Fruit fly (Drosophila melanogaster) whole organism, embryonic: ENCODE results near the gene wa-cup.

ENCODE experiments used
- Atf6 ChIP-seq: fragments of 200-800 bp; sonication (Bioruptor generic); IDR thresholded peaks from 2 replicates; pipeline ENCODE4 v1.3.6; 2022; ENCODE audit warnings: missing biosample characterization, missing genetic modification characterization
- Bdp1 ChIP-seq: fragments of 200-800 bp; sonication (Bioruptor generic); optimal IDR thresholded peaks from 3 replicates; lab custom pipeline; 2016; ENCODE audit warnings: missing biosample characterization, missing genetic modification characterization
- CG11398 ChIP-seq: fragments of 200-800 bp; sonication (Bioruptor generic); optimal IDR thresholded peaks from 2 replicates; lab custom pipeline; 2016; ENCODE audit warnings: missing biosample characterization, missing genetic modification characterization
- CG11695 ChIP-seq: fragments of 200-800 bp; sonication (Bioruptor generic); IDR thresholded peaks from 3 replicates; pipeline ENCODE4 v1.3.6; 2022; ENCODE audit warnings: missing biosample characterization, missing genetic modification characterization
- CG12071 ChIP-seq: fragments of 200-800 bp; sonication (Bioruptor generic); optimal IDR thresholded peaks from 3 replicates; lab custom pipeline; 2018; ENCODE audit warnings: missing biosample characterization, mild to moderate bottlenecking, missing genetic modification characterization
- CG12155 ChIP-seq: fragments of 200-800 bp; sonication (Bioruptor generic); optimal IDR thresholded peaks from 3 replicates; lab custom pipeline; 2016; ENCODE audit warnings: missing biosample characterization, missing genetic modification characterization
- CG13624 ChIP-seq: fragments of 200-800 bp; sonication (Bioruptor generic); optimal IDR thresholded peaks from 2 replicates; lab custom pipeline; 2016; ENCODE audit warnings: missing biosample characterization, missing genetic modification characterization
- CG13894 ChIP-seq: fragments of 200-800 bp; sonication (Bioruptor generic); optimal IDR thresholded peaks from 3 replicates; lab custom pipeline; 2018; ENCODE audit warnings: missing biosample characterization, mild to moderate bottlenecking, missing genetic modification characterization, moderate library complexity
- CG16815 ChIP-seq: fragments of 200-800 bp; sonication (Bioruptor generic); optimal IDR thresholded peaks from 3 replicates; lab custom pipeline; 2017; ENCODE audit warnings: missing biosample characterization, mild to moderate bottlenecking, missing genetic modification characterization
- CG17361 ChIP-seq: fragments of 200-800 bp; sonication (Bioruptor generic); IDR thresholded peaks from 3 replicates; pipeline ENCODE4 v1.3.6; 2022; ENCODE audit warnings: missing biosample characterization, missing genetic modification characterization
- CG18476 ChIP-seq: fragments of 200-800 bp; sonication (Bioruptor generic); optimal IDR thresholded peaks from 2 replicates; lab custom pipeline; 2016; ENCODE audit warnings: missing biosample characterization, mild to moderate bottlenecking, missing genetic modification characterization
- CG3847 ChIP-seq: fragments of 200-800 bp; sonication (Bioruptor generic); IDR thresholded peaks from 2 replicates; pipeline ENCODE4 v1.3.6; 2022; ENCODE audit warnings: missing biosample characterization, missing genetic modification characterization
- CG5180 ChIP-seq: fragments of 200-800 bp; sonication (Bioruptor generic); optimal IDR thresholded peaks from 3 replicates; lab custom pipeline; 2017; ENCODE audit warnings: missing biosample characterization, missing genetic modification characterization, mild to moderate bottlenecking, moderate library complexity, missing genetic modification reagents
- CG7839 ChIP-seq: fragments of 200-800 bp; sonication (Bioruptor generic); optimal IDR thresholded peaks from 3 replicates; lab custom pipeline; 2018; ENCODE audit warnings: missing biosample characterization, mild to moderate bottlenecking, missing genetic modification characterization, moderate library complexity
- Dbx ChIP-seq: fragments of 200-800 bp; sonication (Bioruptor generic); IDR thresholded peaks from 3 replicates; pipeline ENCODE4 v1.3.6; 2022; ENCODE audit warnings: missing biosample characterization, missing genetic modification characterization
- NFAT ChIP-seq: fragments of 200-800 bp; sonication (Bioruptor generic); IDR thresholded peaks from 2 replicates; pipeline ENCODE4 v1.3.6; 2022; ENCODE audit warnings: missing biosample characterization, missing genetic modification characterization
- Sox102F ChIP-seq: fragments of 200-800 bp; sonication (Bioruptor generic); optimal IDR thresholded peaks from 2 replicates; lab custom pipeline; 2018; ENCODE audit warnings: missing biosample characterization, mild to moderate bottlenecking, missing genetic modification characterization, moderate library complexity
- Taf1 ChIP-seq: fragments of 200-800 bp; sonication (Bioruptor generic); IDR thresholded peaks from 2 replicates; pipeline ENCODE4 v1.3.6; 2022; ENCODE audit warnings: missing biosample characterization, missing genetic modification characterization
- Trl ChIP-seq, 3 experiments: fragments of >200 bp in 2 of 3; fragments of 200-800 bp in 1 of 3; sonication (Bioruptor generic) in 1 of 3; optimal IDR thresholded peaks; 2 replicates in 1 of 3; 3 replicates in 2 of 3; lab custom pipeline; 2016 to 2017; ENCODE audit warnings: missing biosample characterization in 1 of 3, missing genetic modification characterization in 1 of 3
- amos ChIP-seq: fragments of 200-800 bp; sonication (Bioruptor generic); IDR thresholded peaks from 2 replicates; pipeline ENCODE4 v1.3.6; 2022; ENCODE audit warnings: missing biosample characterization, missing genetic modification characterization; ENCODE audit not compliant: partially characterized antibody
- bbx ChIP-seq: fragments of 200-800 bp; sonication (Bioruptor generic); IDR thresholded peaks from 2 replicates; pipeline ENCODE4 v1.3.6; 2022; ENCODE audit warnings: missing biosample characterization, missing genetic modification characterization; ENCODE audit not compliant: partially characterized antibody
- br ChIP-seq: fragments of >200 bp; optimal IDR thresholded peaks from 2 replicates; lab custom pipeline; 2017
- dpn ChIP-seq, 2 experiments: fragments of 200-800 bp; sonication (Bioruptor generic); optimal IDR thresholded peaks; 3 replicates each; lab custom pipeline; 2016; ENCODE audit warnings: missing biosample characterization in 2 of 2, missing genetic modification characterization in 2 of 2
- dysf ChIP-seq: fragments of 200-800 bp; sonication (Bioruptor generic); IDR thresholded peaks from 3 replicates; pipeline ENCODE4 v1.3.6; 2022; ENCODE audit warnings: missing biosample characterization, missing genetic modification characterization
- exex ChIP-seq: fragments of 200-800 bp; sonication (Bioruptor generic); optimal IDR thresholded peaks from 4 replicates; lab custom pipeline; 2018; ENCODE audit warnings: missing biosample characterization, mild to moderate bottlenecking, missing genetic modification characterization, moderate library complexity
- fd3F ChIP-seq: fragments of 200-800 bp; sonication (Bioruptor generic); optimal IDR thresholded peaks from 2 replicates; lab custom pipeline; 2018; ENCODE audit warnings: missing biosample characterization, mild to moderate bottlenecking, missing genetic modification characterization, moderate library complexity
- fd64A ChIP-seq: fragments of 200-800 bp; sonication (Bioruptor generic); optimal IDR thresholded peaks from 3 replicates; lab custom pipeline; 2018; ENCODE audit warnings: missing biosample characterization, mild to moderate bottlenecking, missing genetic modification characterization
- inv ChIP-seq: fragments of 200-800 bp; sonication (Bioruptor generic); IDR thresholded peaks from 2 replicates; pipeline ENCODE4 v1.3.6; 2022; ENCODE audit warnings: missing biosample characterization, missing genetic modification characterization; ENCODE audit not compliant: partially characterized antibody
- jigr1 ChIP-seq: fragments of 200-800 bp; sonication (Bioruptor generic); IDR thresholded peaks from 3 replicates; pipeline ENCODE4 v1.3.6; 2022; ENCODE audit warnings: missing biosample characterization, missing genetic modification characterization
- kah ChIP-seq: fragments of 200-800 bp; sonication (Bioruptor generic); optimal IDR thresholded peaks from 2 replicates; lab custom pipeline; 2018; ENCODE audit warnings: missing biosample characterization, mild to moderate bottlenecking, missing genetic modification characterization
- kni ChIP-seq: fragments of 200-800 bp; sonication (Bioruptor generic); optimal IDR thresholded peaks from 3 replicates; lab custom pipeline; 2017; ENCODE audit warnings: mild to moderate bottlenecking, missing biosample characterization, missing genetic modification reagents, missing genetic modification characterization
- knrl ChIP-seq: fragments of 200-800 bp; sonication (Bioruptor generic); IDR thresholded peaks from 3 replicates; pipeline ENCODE4 v1.3.6; 2022; ENCODE audit warnings: missing biosample characterization, missing genetic modification characterization; ENCODE audit not compliant: partially characterized antibody
- nau ChIP-seq: fragments of 200-800 bp; sonication (Bioruptor generic); optimal IDR thresholded peaks from 3 replicates; lab custom pipeline; 2017; ENCODE audit warnings: missing biosample characterization, mild to moderate bottlenecking, missing genetic modification characterization, missing genetic modification reagents
- nerfin-2 ChIP-seq: fragments of 200-800 bp; sonication (Bioruptor generic); IDR thresholded peaks from 2 replicates; pipeline ENCODE4 v1.3.6; 2022; ENCODE audit warnings: missing biosample characterization, missing genetic modification characterization; ENCODE audit not compliant: partially characterized antibody
- pan ChIP-seq, 4 experiments: fragments of >200 bp in 3 of 4; fragments of 200-800 bp in 1 of 4; sonication (Bioruptor generic) in 1 of 4; optimal IDR thresholded peaks in 3 of 4; IDR thresholded peaks in 1 of 4; 2 replicates each; pipeline versions ENCODE4 v1.3.6 to Lab custom; 2017 to 2022; ENCODE audit warnings: missing biosample characterization in 2 of 4, missing genetic modification characterization in 2 of 4, mixed read lengths in 1 of 4
- peb ChIP-seq: fragments of 200-800 bp; sonication (Bioruptor generic); IDR thresholded peaks from 2 replicates; pipeline ENCODE4 v1.3.6; 2022; ENCODE audit warnings: missing biosample characterization, missing genetic modification characterization
- row ChIP-seq: fragments of 200-800 bp; sonication (Bioruptor generic); IDR thresholded peaks from 3 replicates; pipeline ENCODE4 v1.3.6; 2022; ENCODE audit warnings: missing biosample characterization, missing genetic modification characterization
- sima ChIP-seq: fragments of 200-800 bp; sonication (Bioruptor generic); optimal IDR thresholded peaks from 2 replicates; lab custom pipeline; 2016; ENCODE audit warnings: missing biosample characterization, missing genetic modification characterization
- wdn ChIP-seq: fragments of 200-800 bp; sonication (Bioruptor generic); IDR thresholded peaks from 2 replicates; pipeline ENCODE4 v1.3.6; 2022; ENCODE audit warnings: missing biosample characterization, missing genetic modification characterization

The wa-cup gene

DNA sequence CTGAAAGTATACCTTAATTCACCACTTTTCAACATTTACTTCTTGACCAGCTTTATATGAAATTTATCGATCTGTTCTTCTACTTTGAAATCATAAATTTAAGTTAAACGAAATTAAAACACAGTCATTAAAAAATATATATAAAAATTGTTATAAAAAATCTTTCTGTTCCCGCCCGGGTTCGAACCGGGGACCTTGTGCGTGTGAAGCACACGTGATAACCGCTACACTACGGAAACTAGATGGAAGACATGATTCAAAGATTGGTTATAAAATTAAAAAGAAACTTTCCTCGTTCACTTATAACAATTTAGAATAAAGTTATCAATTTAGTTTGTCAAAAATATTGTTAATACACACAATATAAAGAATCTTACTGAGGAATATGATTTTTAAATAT, 51.3 kb downstream of the wa-cup start (continued):
- TF ChIP-seq CG7839 (tag; lab: Kevin White, UChicago), result no peak
- no peak for TF ChIP-seq br (lab: Kevin White, UChicago)
- TF ChIP-seq CG18476 (GFP tag; lab: Kevin White, UChicago), result no peak
- no peak for TF ChIP-seq kah (GFP tag; lab: Kevin White, UChicago)
- no peak for TF ChIP-seq fd64A (GFP tag; lab: Kevin White, UChicago)
- no peak for TF ChIP-seq fd3F (GFP tag; lab: Kevin White, UChicago)
- no peak for TF ChIP-seq exex (tag; lab: Kevin White, UChicago)
- no peak for TF ChIP-seq CG13894 (tag; lab: Kevin White, UChicago)
- no peak for TF ChIP-seq Taf1 (GFP tag; lab: Robert Waterston, UW)
- TF ChIP-seq bbx (GFP tag; lab: Robert Waterston, UW), result peak; percentile 74; the same call in 1 of the 2 replicates
- TF ChIP-seq CG11398, result no peak
- TF ChIP-seq NFAT (GFP tag; lab: Robert Waterston, UW), result no peak
- no peak for TF ChIP-seq CG5180 (GFP tag; lab: Kevin White, UChicago)
- peak; percentile 76 for TF ChIP-seq nerfin-2 (GFP tag; lab: Robert Waterston, UW)
- TF ChIP-seq wdn (GFP tag; lab: Robert Waterston, UW), result no peak
- TF ChIP-seq CG11695 (GFP tag; lab: Robert Waterston, UW), result no peak
- no peak for TF ChIP-seq dysf (GFP tag; lab: Robert Waterston, UW)
- TF ChIP-seq Bdp1 (GFP tag; lab: Kevin White, UChicago), result peak; percentile 96
- TF ChIP-seq Trl (optimal IDR thresholded peaks at IDR 0.05; lab: Kevin White, UChicago), result no peak
- no peak for TF ChIP-seq Trl (GFP tag; optimal IDR thresholded peaks at IDR 0.05; lab: Kevin White, UChicago)
- no peak for TF ChIP-seq Atf6 (GFP tag; lab: Robert Waterston, UW)
- 0 out of 2 replicates have a peak, but pooled peaks have one; percentile 30 for TF ChIP-seq inv (GFP tag; lab: Robert Waterston, UW)
- TF ChIP-seq jigr1 (GFP tag; lab: Robert Waterston, UW), result no peak
- no peak for TF ChIP-seq sima
- TF ChIP-seq CG16815 (GFP tag; lab: Kevin White, UChicago), result no peak
- no peak for TF ChIP-seq Dbx (GFP tag; lab: Robert Waterston, UW)
- TF ChIP-seq Sox102F (GFP tag; lab: Kevin White, UChicago), result no peak
- TF ChIP-seq CG12155, result no peak
- TF ChIP-seq dpn (GFP tag; optimal IDR thresholded peaks at IDR 0.05; lab: Kevin White, UChicago), result no peak
- peak; percentile 45; the same call in 2 of the 3 replicates for TF ChIP-seq knrl (GFP tag; lab: Robert Waterston, UW)
- TF ChIP-seq row (GFP tag; lab: Robert Waterston, UW), result no peak
- TF ChIP-seq pan (optimal IDR thresholded peaks at IDR 0.05; lab: Kevin White, UChicago), result no peak
- no peak for TF ChIP-seq pan (GFP tag; optimal IDR thresholded peaks at IDR 0.05 in 1 of 2, IDR thresholded peaks at IDR 0.05 in 1 of 2)
- TF ChIP-seq peb, result no peak
- peak; percentile 29; the same call in 1 of the 3 replicates for TF ChIP-seq CG17361 (GFP tag; lab: Robert Waterston, UW)
- no peak for TF ChIP-seq CG3847 (GFP tag; lab: Robert Waterston, UW)
- peak; percentile 78; the same call in 1 of the 2 replicates for TF ChIP-seq amos (GFP tag; lab: Robert Waterston, UW)
- no peak for TF ChIP-seq kni (GFP tag; lab: Kevin White, UChicago)
- TF ChIP-seq CG12071 (GFP tag; lab: Kevin White, UChicago), result no peak
- no peak for TF ChIP-seq nau (GFP tag; lab: Kevin White, UChicago)
- no peak for TF ChIP-seq CG13624 (GFP tag; lab: Kevin White, UChicago)
